Fruit fly (Drosophila melanogaster) whole organism, prepupa: ENCODE measurements around the gene CG42371.

Experiments used
- CG11902 ChIP-seq: fragments of 200-800 bp; sonication (Bioruptor generic); optimal IDR thresholded peaks from 3 replicates; lab custom pipeline; 2016; ENCODE audit warnings: missing biosample characterization, missing genetic modification characterization
- CG3032 ChIP-seq: fragments of 200-800 bp; optimal IDR thresholded peaks from 2 replicates; lab custom pipeline; 2019; ENCODE audit warnings: missing biosample characterization, mild to moderate bottlenecking, missing genetic modification characterization, moderate library complexity
- CG6854 ChIP-seq: fragments of 200-800 bp; sonication (Bioruptor generic); optimal IDR thresholded peaks from 2 replicates; lab custom pipeline; 2017; ENCODE audit warnings: missing biosample characterization, mild to moderate bottlenecking, missing genetic modification characterization

DNA sequence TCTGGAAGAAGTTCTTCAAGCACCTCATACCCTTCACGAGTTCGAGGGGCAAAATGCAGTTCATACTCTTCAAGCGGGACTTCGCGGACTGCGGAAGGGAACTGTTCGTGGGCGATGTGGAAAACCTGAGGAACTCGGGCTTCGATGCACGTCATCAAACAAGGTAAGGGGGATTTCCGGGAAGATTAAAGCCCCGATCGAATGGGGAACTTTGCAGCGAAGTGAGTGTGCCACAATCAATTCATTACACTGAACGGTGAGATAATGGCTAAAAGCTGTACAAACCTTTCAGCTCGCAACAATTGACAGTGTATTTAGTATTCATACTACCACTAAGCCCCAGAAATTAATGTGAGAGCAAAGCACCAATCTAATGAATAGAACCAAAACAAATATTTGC, 25.7 kb upstream of the CG42371 start:
- TF ChIP-seq CG3032 (tag; lab: Kevin White, UChicago) (no peak), CG11902 (GFP tag; lab: Kevin White, UChicago) (no peak), CG6854 (no peak)
